Worm (Caenorhabditis elegans) whole organism, L3 larva: Measurements from ENCODE around the gene rei-2.

Experiments
- jun-1 ChIP-seq: fragments of 150-350 bp; optimal IDR thresholded peaks from 2 replicates; lab custom pipeline; 2014; ENCODE audit warnings: missing biosample characterization, missing genetic modification reagents, missing genetic modification characterization
- nhr-11 ChIP-seq: fragments of 150-350 bp; optimal IDR thresholded peaks from 2 replicates; lab custom pipeline; 2014; ENCODE audit warnings: missing biosample characterization, missing genetic modification characterization
- nhr-28 ChIP-seq: fragments of 150-350 bp; optimal IDR thresholded peaks from 2 replicates; lab custom pipeline; 2014; ENCODE audit warnings: missing biosample characterization, missing genetic modification characterization
- nhr-43 ChIP-seq: sonication (generic microtip); optimal IDR thresholded peaks from 2 replicates; lab custom pipeline; 2016; ENCODE audit warnings: mild to moderate bottlenecking, missing genetic modification characterization, missing compliant biosample characterization; ENCODE audit not compliant: poor library complexity, severe bottlenecking
- nhr-77 ChIP-seq: fragments of 150-350 bp; optimal IDR thresholded peaks from 2 replicates; lab custom pipeline; 2014; ENCODE audit warnings: missing biosample characterization, missing genetic modification characterization
- snpc-4 ChIP-seq: fragments of 150-350 bp; optimal IDR thresholded peaks from 2 replicates; lab custom pipeline; 2014; ENCODE audit warnings: missing biosample characterization, missing genetic modification characterization

DNA sequence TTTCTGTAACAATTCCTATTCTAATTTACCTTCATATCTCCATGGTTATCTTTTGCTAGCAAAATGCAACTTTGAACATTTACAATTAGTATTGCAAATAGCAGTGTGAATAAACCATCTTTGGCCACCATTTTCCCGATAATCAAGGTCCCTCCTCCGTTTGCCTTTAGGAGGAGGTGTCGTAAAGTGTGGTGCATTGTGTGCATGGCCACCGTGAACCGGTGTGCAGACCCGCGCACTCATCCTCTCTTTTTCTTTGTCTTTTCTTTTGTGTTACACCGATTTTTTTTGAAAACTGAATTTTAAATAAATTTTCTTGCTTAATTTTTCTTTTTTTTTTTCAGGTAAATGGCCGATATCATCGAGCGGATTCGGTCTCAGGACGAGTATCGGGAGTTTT lies 8.9 kb upstream of the rei-2 start, which contains the start of the genes pigx-1 and rme-6:
- no peak for TF ChIP-seq snpc-4 (tag; lab: Kevin White, UChicago)
- no peak for TF ChIP-seq nhr-43 (tag; lab: Kevin White, UChicago)
- no peak for TF ChIP-seq nhr-11
- TF ChIP-seq jun-1 (tag; lab: Kevin White, UChicago): no peak
- TF ChIP-seq nhr-28: no peak
- no peak for TF ChIP-seq nhr-77 (tag; lab: Kevin White, UChicago)
